Fruit fly (Drosophila melanogaster) whole organism: Measurements from ENCODE around the gene capt.

Source experiments
- CG8478 ChIP-seq: fragments of >200 bp; optimal IDR thresholded peaks from 2 replicates; lab custom pipeline; 2018; ENCODE audit warnings: inconsistent platforms
- Dll ChIP-seq: fragments of >200 bp; optimal IDR thresholded peaks from 2 replicates; lab custom pipeline; 2017
- pan ChIP-seq: fragments of >200 bp; optimal IDR thresholded peaks from 2 replicates; lab custom pipeline; 2017
- psq ChIP-seq: fragments of >200 bp; optimal IDR thresholded peaks from 2 replicates; lab custom pipeline; 2017
- usp ChIP-seq: fragments of >200 bp; optimal IDR thresholded peaks from 2 replicates; lab custom pipeline; 2017; ENCODE audit warnings: missing biosample characterization, missing genetic modification characterization, mixed read lengths

dm6 chr2L:1144371-1145360 lies 13.4 kb downstream of the capt start:
- TF ChIP-seq CG8478 (lab: Kevin White, UChicago) (no peak), psq (lab: Kevin White, UChicago) (no peak), usp (GFP tag; lab: Kevin White, UChicago) (no peak), pan (peak; percentile 75), Dll (lab: Kevin White, UChicago) (no peak)
